Worm (Caenorhabditis elegans) whole organism, L4 larva: Measurements from ENCODE around the gene sri-39.

ENCODE experiments used
- cey-2 ChIP-seq: sonication (generic microtip); optimal IDR thresholded peaks from 3 replicates; lab custom pipeline; 2017; ENCODE audit warnings: missing genetic modification characterization, mild to moderate bottlenecking, missing compliant biosample characterization, antibody characterized with exemption, borderline replicate concordance; ENCODE audit not compliant: insufficient read depth
- duxl-1 ChIP-seq: sonication (generic microtip); optimal IDR thresholded peaks from 2 replicates; lab custom pipeline; 2016; ENCODE audit warnings: mild to moderate bottlenecking, missing genetic modification characterization, moderate library complexity, missing compliant biosample characterization; ENCODE audit not compliant: poor library complexity
- egl-43 ChIP-seq: fragments of 200-800 bp; sonication (Bioruptor generic); IDR thresholded peaks from 2 replicates; pipeline ENCODE4 v1.3.6; 2022; ENCODE audit warnings: missing genetic modification reagents, missing genetic modification characterization, missing compliant biosample characterization
- hlh-30 ChIP-seq: sonication (generic microtip); optimal IDR thresholded peaks from 2 replicates; lab custom pipeline; 2017; ENCODE audit warnings: antibody characterized with exemption, mild to moderate bottlenecking, missing genetic modification characterization, missing compliant biosample characterization; ENCODE audit not compliant: insufficient read depth
- mep-1 ChIP-seq: fragments of 150-350 bp; sonication (generic microtip); optimal IDR thresholded peaks from 3 replicates; lab custom pipeline; 2014; ENCODE audit warnings: missing biosample characterization, missing genetic modification characterization
- nhr-77 ChIP-seq: fragments of 150-350 bp; optimal IDR thresholded peaks from 2 replicates; lab custom pipeline; 2014; ENCODE audit warnings: missing biosample characterization, missing genetic modification characterization
- set-16 ChIP-seq: fragments of 200-800 bp; sonication (Bioruptor generic); IDR thresholded peaks from 2 replicates; pipeline ENCODE4 v1.3.6; 2022; ENCODE audit warnings: missing genetic modification reagents, missing genetic modification characterization, missing compliant biosample characterization
- unc-62 ChIP-seq, 3 experiments: fragments of 150-350 bp in 1 of 3; sonication (generic microtip); optimal IDR thresholded peaks in 2 of 3; peaks in 1 of 3; 1 replicate in 1 of 3; 2 replicates in 2 of 3; lab custom pipeline; 2014 to 2017; ENCODE audit warnings: missing biosample characterization in 3 of 3, missing genetic modification characterization in 3 of 3, missing genetic modification reagents in 3 of 3, missing genotype in 1 of 3
- ztf-11 ChIP-seq: fragments of 150-350 bp; optimal IDR thresholded peaks from 2 replicates; lab custom pipeline; 2014; ENCODE audit warnings: missing biosample characterization, missing genetic modification characterization

DNA sequence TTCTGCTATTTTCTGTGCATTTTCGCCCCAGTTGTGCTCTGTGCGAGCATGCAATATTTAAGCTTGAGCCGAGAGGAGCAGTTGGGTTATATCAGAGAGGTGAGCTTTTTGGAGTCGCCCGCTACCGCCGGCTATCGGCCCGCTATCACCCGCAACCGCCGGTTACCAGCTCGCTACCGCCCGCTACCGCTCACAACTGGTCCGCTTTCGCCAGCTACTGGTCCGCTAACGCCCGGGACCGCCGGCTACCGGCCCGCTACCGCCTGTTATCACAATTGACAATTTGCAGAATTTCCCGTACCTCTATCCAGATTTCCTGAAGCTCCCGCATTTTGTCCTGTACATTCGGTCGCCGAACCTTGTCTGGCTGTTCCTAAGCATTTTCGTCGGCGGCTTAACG is 41.1 kb downstream of the sri-39 start:
- no peak for TF ChIP-seq nhr-77 (tag; lab: Kevin White, UChicago)
- no peak for TF ChIP-seq unc-62 (GFP tag; optimal IDR thresholded peaks at IDR 0.05 in 1 of 2; lab: Kevin White, UChicago)
- TF ChIP-seq unc-62 (tag; optimal IDR thresholded peaks at IDR 0.05; lab: Kevin White, UChicago) = no peak
- no peak for TF ChIP-seq hlh-30 (tag; lab: Kevin White, UChicago)
- no peak for TF ChIP-seq cey-2 (tag; lab: Kevin White, UChicago)
- TF ChIP-seq set-16 = peak; percentile 91
- no peak for TF ChIP-seq ztf-11 (tag; lab: Kevin White, UChicago)
- TF ChIP-seq mep-1 (tag; lab: Kevin White, UChicago) = no peak
- TF ChIP-seq duxl-1 (tag; lab: Kevin White, UChicago) = no peak
- TF ChIP-seq egl-43 (GFP tag; lab: Robert Waterston, UW) = peak; percentile 67; the same call in 1 of the 2 replicates
